Worm (Caenorhabditis elegans) whole organism, L1 larva: ENCODE results near the gene B0244.16.

Source experiments
- aha-1 ChIP-seq: fragments of 150-350 bp; optimal IDR thresholded peaks from 2 replicates; lab custom pipeline; 2014; ENCODE audit warnings: missing biosample characterization, missing genetic modification characterization
- nhr-12 ChIP-seq: sonication (generic microtip); optimal IDR thresholded peaks from 2 replicates; lab custom pipeline; 2017; ENCODE audit warnings: missing biosample characterization, missing genetic modification characterization
- nhr-20 ChIP-seq: sonication (generic microtip); optimal IDR thresholded peaks from 2 replicates; lab custom pipeline; 2016; ENCODE audit warnings: mild to moderate bottlenecking, missing genetic modification characterization, missing compliant biosample characterization
- nhr-76 ChIP-seq: sonication (generic microtip); optimal IDR thresholded peaks from 2 replicates; lab custom pipeline; 2017; ENCODE audit warnings: missing biosample characterization, missing genetic modification characterization
- skn-1 ChIP-seq: fragments of 150-350 bp; optimal IDR thresholded peaks from 2 replicates; lab custom pipeline; 2014; ENCODE audit warnings: missing biosample characterization, missing genetic modification characterization
- snpc-4 ChIP-seq: fragments of 150-350 bp; optimal IDR thresholded peaks from 2 replicates; lab custom pipeline; 2014; ENCODE audit warnings: missing biosample characterization, missing genetic modification characterization
- sup-37 ChIP-seq: fragments of 200-800 bp; sonication (Bioruptor generic); optimal IDR thresholded peaks from 2 replicates; lab custom pipeline; 2018; ENCODE audit warnings: mild to moderate bottlenecking, missing genetic modification characterization, missing compliant biosample characterization
- unc-62 ChIP-seq: fragments of 150-350 bp; optimal IDR thresholded peaks from 2 replicates; lab custom pipeline; 2014; ENCODE audit warnings: missing biosample characterization, missing genetic modification reagents, missing genetic modification characterization
- unc-86 ChIP-seq: sonication (generic microtip); optimal IDR thresholded peaks from 2 replicates; lab custom pipeline; 2016; ENCODE audit warnings: missing genetic modification characterization, missing compliant biosample characterization

DNA sequence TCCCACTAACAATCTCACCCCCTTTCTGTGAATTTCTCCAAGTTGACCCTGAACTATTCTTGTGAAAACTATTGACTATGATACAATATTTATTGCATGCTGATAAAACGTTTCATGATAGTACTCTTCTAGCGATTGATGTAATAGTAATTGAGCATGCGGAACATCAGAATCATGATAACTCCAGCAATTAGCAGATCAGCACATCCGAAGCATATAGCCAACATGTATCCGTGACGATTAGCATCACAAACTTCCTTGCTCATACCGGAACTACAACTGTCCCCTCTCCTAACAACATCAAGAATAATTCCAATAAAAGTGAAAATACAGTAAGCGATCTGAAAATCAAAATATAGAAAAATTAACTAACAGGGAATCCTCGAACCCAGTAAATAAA is 10.7 kb upstream of the B0244.16 start:
- TF ChIP-seq nhr-76 (tag; lab: Kevin White, UChicago) = no peak
- TF ChIP-seq nhr-20 (tag; lab: Kevin White, UChicago) = no peak
- TF ChIP-seq skn-1 (tag; lab: Kevin White, UChicago) = no peak
- TF ChIP-seq aha-1 (tag; lab: Kevin White, UChicago) = no peak
- no peak for TF ChIP-seq unc-62 (GFP tag; lab: Kevin White, UChicago)
- no peak for TF ChIP-seq snpc-4 (tag; lab: Kevin White, UChicago)
- TF ChIP-seq sup-37 (GFP tag; lab: Kevin White, UChicago) = no peak
- no peak for TF ChIP-seq unc-86 (tag; lab: Kevin White, UChicago)
- no peak for TF ChIP-seq nhr-12 (tag; lab: Kevin White, UChicago)
